Worm (Caenorhabditis elegans) whole organism, late embryonic: Measurements from ENCODE around the gene F35F10.5.

Experiments
- K09A11.1 ChIP-seq: sonication (generic microtip); optimal IDR thresholded peaks from 2 replicates; lab custom pipeline; 2017; ENCODE audit warnings: antibody characterized with exemption, mild to moderate bottlenecking, missing genetic modification characterization, missing compliant biosample characterization; ENCODE audit not compliant: insufficient read depth
- Y22D7AL.16 ChIP-seq: sonication (generic microtip); optimal IDR thresholded peaks from 2 replicates; lab custom pipeline; 2016; ENCODE audit warnings: missing genetic modification characterization, missing compliant biosample characterization
- ahr-1 ChIP-seq: sonication (generic microtip); optimal IDR thresholded peaks from 2 replicates; lab custom pipeline; 2016; ENCODE audit warnings: missing genetic modification characterization, missing compliant biosample characterization
- ceh-14 ChIP-seq: sonication (generic microtip); optimal IDR thresholded peaks from 2 replicates; lab custom pipeline; 2016; ENCODE audit warnings: missing genotype, missing genetic modification characterization, missing compliant biosample characterization
- dve-1 ChIP-seq: sonication (generic microtip); optimal IDR thresholded peaks from 2 replicates; lab custom pipeline; 2017; ENCODE audit warnings: antibody characterized with exemption, mild to moderate bottlenecking, missing genetic modification characterization, missing compliant biosample characterization
- elt-2 ChIP-seq: sonication (generic microtip); optimal IDR thresholded peaks from 2 replicates; lab custom pipeline; 2016; ENCODE audit warnings: missing genetic modification reagents, missing genetic modification characterization, missing compliant biosample characterization
- fkh-10 ChIP-seq: fragments of 150-350 bp; optimal IDR thresholded peaks from 2 replicates; lab custom pipeline; 2014; ENCODE audit warnings: missing biosample characterization, missing genetic modification reagents, missing genetic modification characterization
- hlh-15 ChIP-seq: sonication (generic microtip); optimal IDR thresholded peaks from 2 replicates; lab custom pipeline; 2016; ENCODE audit warnings: missing genetic modification characterization, missing compliant biosample characterization
- pax-1 ChIP-seq: fragments of 150-350 bp; optimal IDR thresholded peaks from 2 replicates; lab custom pipeline; 2014; ENCODE audit warnings: missing biosample characterization, missing genetic modification characterization
- tbx-2 ChIP-seq: sonication (generic microtip); optimal IDR thresholded peaks from 2 replicates; lab custom pipeline; 2016; ENCODE audit warnings: missing genetic modification characterization, missing compliant biosample characterization
- unc-86 ChIP-seq: sonication (generic microtip); optimal IDR thresholded peaks from 2 replicates; lab custom pipeline; 2016; ENCODE audit warnings: missing genetic modification characterization, missing compliant biosample characterization

ce11 chrV:3260075-3260474, 24.7 kb upstream of the F35F10.5 start, which contains the start of gene srbc-5:
- TF ChIP-seq dve-1 (tag; lab: Kevin White, UChicago) (no peak), ceh-14 (tag; lab: Kevin White, UChicago) (no peak), K09A11.1 (no peak), pax-1 (tag; lab: Kevin White, UChicago) (no peak), elt-2 (tag; lab: Kevin White, UChicago) (no peak), unc-86 (no peak), ahr-1 (tag; lab: Kevin White, UChicago) (no peak), fkh-10 (no peak), hlh-15 (tag; lab: Kevin White, UChicago) (no peak), Y22D7AL.16 (no peak), tbx-2 (tag; lab: Kevin White, UChicago) (no peak)
